Worm (Caenorhabditis elegans) whole organism, L4 larva: ENCODE results near the gene F47B7.3.

ENCODE experiments used
- aha-1 ChIP-seq: fragments of 150-350 bp; peaks from one replicate; lab custom pipeline; 2014; ENCODE audit warnings: missing biosample characterization, missing genetic modification characterization
- ctbp-1 ChIP-seq: fragments of 200-800 bp; sonication (Bioruptor generic); IDR thresholded peaks from 2 replicates; pipeline ENCODE4 v1.3.6; 2022; ENCODE audit warnings: missing genetic modification reagents, missing genetic modification characterization, missing compliant biosample characterization
- lin-39 ChIP-seq: fragments of 150-350 bp; optimal IDR thresholded peaks from 2 replicates; lab custom pipeline; 2014; ENCODE audit warnings: missing biosample characterization, missing genetic modification reagents, missing genetic modification characterization
- nhr-77 ChIP-seq: fragments of 150-350 bp; optimal IDR thresholded peaks from 2 replicates; lab custom pipeline; 2014; ENCODE audit warnings: missing biosample characterization, missing genetic modification characterization
- snpc-4 ChIP-seq: fragments of 150-350 bp; optimal IDR thresholded peaks from 2 replicates; lab custom pipeline; 2014; ENCODE audit warnings: missing biosample characterization, missing genetic modification characterization
- tag-97 ChIP-seq: fragments of 200-800 bp; sonication (Bioruptor generic); IDR thresholded peaks from 2 replicates; pipeline ENCODE4 v1.3.6; 2022; ENCODE audit warnings: missing genetic modification characterization, missing compliant biosample characterization
- unc-39 ChIP-seq: sonication (generic microtip); optimal IDR thresholded peaks from 2 replicates; lab custom pipeline; 2017; ENCODE audit warnings: missing biosample characterization, missing genetic modification characterization
- ztf-11 ChIP-seq: fragments of 150-350 bp; optimal IDR thresholded peaks from 2 replicates; lab custom pipeline; 2014; ENCODE audit warnings: missing biosample characterization, missing genetic modification characterization

- no peak for TF ChIP-seq snpc-4 (tag; lab: Kevin White, UChicago)
- no peak for TF ChIP-seq ztf-11 (tag; lab: Kevin White, UChicago)
- no peak for TF ChIP-seq aha-1 (tag; lab: Kevin White, UChicago)
- TF ChIP-seq ctbp-1 = no peak
- no peak for TF ChIP-seq tag-97 (GFP tag; lab: Robert Waterston, UW)
- no peak for TF ChIP-seq lin-39 (tag; lab: Kevin White, UChicago)
- no peak for TF ChIP-seq unc-39 (tag; lab: Kevin White, UChicago)
- no peak for TF ChIP-seq nhr-77 (tag; lab: Kevin White, UChicago)
Measured at ce11 chrX:3791098-3791497, 26.9 kb upstream of the F47B7.3 start.
